Fruit fly (Drosophila melanogaster) S2 (cell line): ENCODE measurements around the gene CG6656.

Experiments
- CG8478 ChIP-seq: fragments of >200 bp; optimal IDR thresholded peaks from 2 replicates; lab custom pipeline; 2018
- CTCF ChIP-seq, 2 experiments: fragments of >200 bp; optimal IDR thresholded peaks; 2 replicates each; lab custom pipeline; 2018

DNA sequence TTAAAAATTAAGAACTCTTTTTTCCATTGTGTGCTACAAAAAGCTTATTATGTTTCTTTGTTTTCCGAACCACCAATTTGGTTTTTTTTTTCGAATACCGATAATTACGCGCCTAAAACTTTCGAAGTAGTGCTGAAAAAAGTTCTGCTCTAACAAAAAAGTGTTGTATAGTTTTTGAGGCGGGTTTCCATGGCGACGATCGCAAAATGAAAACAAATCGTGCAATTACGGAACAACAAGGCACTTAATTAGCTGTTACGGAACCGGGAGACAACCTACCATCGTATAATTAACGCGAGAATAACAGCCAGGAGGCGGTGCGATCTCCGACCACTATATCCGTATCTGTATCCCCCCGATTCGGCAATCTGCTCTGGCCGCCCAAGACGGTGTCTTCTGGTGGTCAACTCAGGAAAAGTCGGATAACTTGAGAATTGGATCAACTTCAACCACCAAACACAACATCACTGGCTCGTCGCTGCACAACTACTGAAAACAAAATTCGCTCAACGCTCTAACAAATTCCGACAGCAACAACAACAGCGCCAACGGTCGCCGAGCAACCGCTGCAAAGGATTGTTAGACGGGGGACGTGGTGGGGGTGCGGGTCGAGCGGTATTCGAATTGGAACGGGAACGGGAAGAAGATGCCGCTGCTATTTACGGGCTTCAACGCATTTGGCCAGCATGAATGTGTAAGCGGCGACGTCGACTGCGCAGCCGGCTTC lies 11.9 kb downstream of the CG6656 start, which contains the start of the genes CG6678 and dnd:
- TF ChIP-seq CG8478 (no peak), CTCF (optimal IDR thresholded peaks at IDR 0.05; lab: Kevin White, UChicago) (no peak)
